Worm (Caenorhabditis elegans): Measurements from ENCODE around the gene W03C9.2.

DNA sequence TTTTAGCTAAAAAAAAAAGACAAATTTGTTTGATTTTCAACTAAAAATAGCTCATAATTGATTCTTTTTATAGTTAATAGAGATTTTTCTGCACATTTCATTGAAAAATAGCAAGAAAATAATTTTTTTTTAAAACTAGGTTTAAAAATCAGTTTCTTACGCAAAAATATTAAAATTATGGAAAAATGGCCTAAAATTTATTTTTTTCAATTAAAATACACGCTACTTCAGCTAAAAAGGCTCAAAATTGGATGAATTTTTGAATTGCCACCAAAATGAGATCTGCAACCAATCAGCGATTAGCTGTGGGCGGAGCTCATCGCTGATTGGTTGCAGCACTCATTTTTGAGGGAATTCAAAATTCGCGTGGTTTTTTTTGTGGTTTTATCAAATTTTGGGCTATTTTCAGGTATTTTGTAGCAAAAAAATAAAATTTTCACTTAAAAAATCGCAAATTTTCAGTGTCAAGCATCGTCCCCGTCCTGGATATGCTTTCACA, 1.0 kb downstream of the W03C9.2 start:
- TF ChIP-seq nhr-77 (tag; optimal IDR thresholded peaks at IDR 0.05) (no peak), nhr-84 (tag; optimal IDR thresholded peaks at IDR 0.05) (no peak), nhr-90 (tag; optimal IDR thresholded peaks at IDR 0.05; ENCODE audit: poor library complexity) (no peak), mdl-1 (tag; optimal IDR thresholded peaks at IDR 0.05) (no peak), lir-3 (tag; optimal IDR thresholded peaks at IDR 0.05; ENCODE audit: poor library complexity) (no peak), hlh-4 (tag; optimal IDR thresholded peaks at IDR 0.05) (no peak), ztf-4 (tag; optimal IDR thresholded peaks at IDR 0.05) (no peak), unc-62 (GFP tag; optimal IDR thresholded peaks at IDR 0.05) (no peak), egl-13 (tag; optimal IDR thresholded peaks at IDR 0.05) (no peak), dsc-1 (tag; optimal IDR thresholded peaks at IDR 0.05) (no peak), fkh-10 (GFP tag; optimal IDR thresholded peaks at IDR 0.05) (no peak)
